Fruit fly (Drosophila melanogaster) whole organism, embryonic: ENCODE results near the gene osk.

Experiments
- ATbp ChIP-seq: fragments of 200-800 bp; sonication (Bioruptor generic); optimal IDR thresholded peaks from 2 replicates; lab custom pipeline; 2017; ENCODE audit warnings: missing biosample characterization, mild to moderate bottlenecking, missing genetic modification characterization, missing genetic modification reagents
- Bteb2 ChIP-seq: fragments of 200-800 bp; sonication (Bioruptor generic); optimal IDR thresholded peaks from 2 replicates; lab custom pipeline; 2016; ENCODE audit warnings: missing biosample characterization, missing genetic modification characterization
- CG10147 ChIP-seq: fragments of 200-800 bp; sonication (Bioruptor generic); optimal IDR thresholded peaks from 2 replicates; lab custom pipeline; 2019; ENCODE audit warnings: missing biosample characterization, mild to moderate bottlenecking, missing genetic modification characterization, moderate library complexity
- CG10366 ChIP-seq: fragments of 200-800 bp; sonication (Bioruptor generic); IDR thresholded peaks from 2 replicates; pipeline ENCODE4 v1.3.6; 2022; ENCODE audit warnings: missing biosample characterization, missing genetic modification characterization
- CG10979 ChIP-seq: fragments of 200-800 bp; sonication (Bioruptor generic); optimal IDR thresholded peaks from 2 replicates; lab custom pipeline; 2018; ENCODE audit warnings: missing biosample characterization, mild to moderate bottlenecking, missing genetic modification characterization, moderate library complexity
- CG12391 ChIP-seq: fragments of 200-800 bp; sonication (Bioruptor generic); optimal IDR thresholded peaks from 3 replicates; lab custom pipeline; 2018; ENCODE audit warnings: missing biosample characterization, mild to moderate bottlenecking, missing genetic modification characterization, moderate library complexity
- CG12744 ChIP-seq: fragments of 200-800 bp; sonication (Bioruptor generic); optimal IDR thresholded peaks from 2 replicates; lab custom pipeline; 2016; ENCODE audit warnings: missing biosample characterization, missing genetic modification characterization
- CG13624 ChIP-seq: fragments of 200-800 bp; sonication (Bioruptor generic); optimal IDR thresholded peaks from 2 replicates; lab custom pipeline; 2016; ENCODE audit warnings: missing biosample characterization, missing genetic modification characterization
- CG14667 ChIP-seq: fragments of 200-800 bp; sonication (Bioruptor generic); IDR thresholded peaks from 2 replicates; pipeline ENCODE4 v1.3.6; 2022; ENCODE audit warnings: missing biosample characterization, missing genetic modification characterization
- CG17359 ChIP-seq: fragments of 200-800 bp; sonication (Bioruptor generic); optimal IDR thresholded peaks from 3 replicates; lab custom pipeline; 2018; ENCODE audit warnings: missing biosample characterization, mild to moderate bottlenecking, missing genetic modification characterization, moderate library complexity
- CG2129 ChIP-seq: fragments of 200-800 bp; sonication (Bioruptor generic); IDR thresholded peaks from 2 replicates; pipeline ENCODE4 v1.3.6; 2022; ENCODE audit warnings: missing biosample characterization, missing genetic modification characterization; ENCODE audit not compliant: partially characterized antibody
- CG3065 ChIP-seq: fragments of 200-800 bp; sonication (Bioruptor generic); optimal IDR thresholded peaks from 2 replicates; lab custom pipeline; 2016; ENCODE audit warnings: missing biosample characterization, missing genetic modification characterization
- CG3838 ChIP-seq: fragments of 200-800 bp; sonication (Bioruptor generic); optimal IDR thresholded peaks from 3 replicates; lab custom pipeline; 2016; ENCODE audit warnings: missing biosample characterization, missing genetic modification characterization
- CG5180 ChIP-seq: fragments of 200-800 bp; sonication (Bioruptor generic); optimal IDR thresholded peaks from 3 replicates; lab custom pipeline; 2017; ENCODE audit warnings: missing biosample characterization, missing genetic modification characterization, mild to moderate bottlenecking, moderate library complexity, missing genetic modification reagents
- CG6689 ChIP-seq: fragments of 200-800 bp; sonication (Bioruptor generic); IDR thresholded peaks from 2 replicates; pipeline ENCODE4 v1.3.6; 2022; ENCODE audit warnings: missing biosample characterization, missing genetic modification characterization
- CG7963 ChIP-seq: fragments of 200-800 bp; sonication (Bioruptor generic); IDR thresholded peaks from 3 replicates; pipeline ENCODE4 v1.3.6; 2022; ENCODE audit warnings: missing biosample characterization, missing genetic modification characterization; ENCODE audit not compliant: partially characterized antibody
- CG8290 ChIP-seq, 3 experiments: fragments of 200-800 bp; sonication (Bioruptor generic); optimal IDR thresholded peaks; 2 replicates each; lab custom pipeline; 2016 to 2019; ENCODE audit warnings: missing biosample characterization in 3 of 3, missing genetic modification characterization in 3 of 3, mild to moderate bottlenecking in 2 of 3, moderate library complexity in 1 of 3
- CHES-1-like ChIP-seq: fragments of 200-800 bp; sonication (Bioruptor generic); optimal IDR thresholded peaks from 2 replicates; lab custom pipeline; 2016; ENCODE audit warnings: missing biosample characterization, missing genetic modification characterization
- CkIIα-i1 ChIP-seq: fragments of 200-800 bp; sonication (Bioruptor generic); IDR thresholded peaks from 2 replicates; pipeline ENCODE4 v1.3.6; 2022; ENCODE audit warnings: missing biosample characterization, missing genetic modification characterization
- D19B ChIP-seq: fragments of 200-800 bp; sonication (Bioruptor generic); optimal IDR thresholded peaks from 2 replicates; lab custom pipeline; 2017; ENCODE audit warnings: missing biosample characterization, mild to moderate bottlenecking, missing genetic modification characterization
- Elba2 ChIP-seq: fragments of 200-800 bp; sonication (Bioruptor generic); optimal IDR thresholded peaks from 3 replicates; lab custom pipeline; 2016; ENCODE audit warnings: missing biosample characterization, missing genetic modification characterization
- Ets65A ChIP-seq: fragments of 200-800 bp; sonication (Bioruptor generic); peaks from one replicate; lab custom pipeline; 2016; ENCODE audit warnings: missing biosample characterization, missing genetic modification characterization
- Gug ChIP-seq: fragments of 200-800 bp; sonication (Bioruptor generic); IDR thresholded peaks from 4 replicates; pipeline ENCODE4 v1.3.6; 2022; ENCODE audit warnings: missing biosample characterization, missing genetic modification characterization
- HHEX ChIP-seq: fragments of 200-800 bp; sonication (Bioruptor generic); optimal IDR thresholded peaks from 3 replicates; lab custom pipeline; 2017; ENCODE audit warnings: missing biosample characterization, mild to moderate bottlenecking, missing genetic modification characterization, missing genetic modification reagents
- HLH3B ChIP-seq: fragments of 200-800 bp; sonication (Bioruptor generic); IDR thresholded peaks from 2 replicates; pipeline ENCODE4 v1.3.6; 2022; ENCODE audit warnings: missing biosample characterization, missing genetic modification characterization
- Lhr ChIP-seq: fragments of 200-800 bp; sonication (Bioruptor generic); optimal IDR thresholded peaks from 3 replicates; lab custom pipeline; 2017; ENCODE audit warnings: mild to moderate bottlenecking, missing biosample characterization, missing genetic modification reagents, missing genetic modification characterization
- NFAT ChIP-seq: fragments of 200-800 bp; sonication (Bioruptor generic); IDR thresholded peaks from 2 replicates; pipeline ENCODE4 v1.3.6; 2022; ENCODE audit warnings: missing biosample characterization, missing genetic modification characterization
- Sox100B ChIP-seq: fragments of 200-800 bp; sonication (Bioruptor generic); optimal IDR thresholded peaks from 3 replicates; lab custom pipeline; 2018; ENCODE audit warnings: missing biosample characterization, mild to moderate bottlenecking, missing genetic modification characterization
- Sox102F ChIP-seq: fragments of 200-800 bp; sonication (Bioruptor generic); optimal IDR thresholded peaks from 2 replicates; lab custom pipeline; 2018; ENCODE audit warnings: missing biosample characterization, mild to moderate bottlenecking, missing genetic modification characterization, moderate library complexity
- Spps ChIP-seq: fragments of 200-800 bp; sonication (Bioruptor generic); optimal IDR thresholded peaks from 2 replicates; lab custom pipeline; 2018; ENCODE audit warnings: missing biosample characterization, mild to moderate bottlenecking, missing genetic modification characterization
- Sry-δ ChIP-seq: fragments of 200-800 bp; sonication (Bioruptor generic); optimal IDR thresholded peaks from 2 replicates; lab custom pipeline; 2016; ENCODE audit warnings: missing biosample characterization, missing genetic modification characterization
- TFAM ChIP-seq: fragments of 200-800 bp; sonication (Bioruptor generic); optimal IDR thresholded peaks from 2 replicates; lab custom pipeline; 2017; ENCODE audit warnings: missing biosample characterization, missing genetic modification characterization, inconsistent platforms
- bsh ChIP-seq, 2 experiments: fragments of 200-800 bp; sonication (Bioruptor generic); optimal IDR thresholded peaks; 2 replicates each; lab custom pipeline; 2017 to 2018; ENCODE audit warnings: mild to moderate bottlenecking in 2 of 2, missing biosample characterization in 2 of 2, missing genetic modification characterization in 2 of 2, moderate library complexity in 1 of 2
- cad ChIP-seq: fragments of >200 bp; optimal IDR thresholded peaks from 2 replicates; lab custom pipeline; 2017; ENCODE audit warnings: missing biosample characterization, missing genetic modification characterization
- cato ChIP-seq: fragments of 200-800 bp; sonication (Bioruptor generic); optimal IDR thresholded peaks from 2 replicates; lab custom pipeline; 2016; ENCODE audit warnings: missing biosample characterization, missing genetic modification characterization, borderline replicate concordance
- dpn ChIP-seq, 2 experiments: fragments of 200-800 bp; sonication (Bioruptor generic); optimal IDR thresholded peaks; 3 replicates each; lab custom pipeline; 2016; ENCODE audit warnings: missing biosample characterization in 2 of 2, missing genetic modification characterization in 2 of 2
- fd64A ChIP-seq: fragments of 200-800 bp; sonication (Bioruptor generic); optimal IDR thresholded peaks from 3 replicates; lab custom pipeline; 2018; ENCODE audit warnings: missing biosample characterization, mild to moderate bottlenecking, missing genetic modification characterization
- knrl ChIP-seq: fragments of 200-800 bp; sonication (Bioruptor generic); IDR thresholded peaks from 3 replicates; pipeline ENCODE4 v1.3.6; 2022; ENCODE audit warnings: missing biosample characterization, missing genetic modification characterization; ENCODE audit not compliant: partially characterized antibody
- lbe ChIP-seq: fragments of 200-800 bp; sonication (Bioruptor generic); optimal IDR thresholded peaks from 2 replicates; lab custom pipeline; 2016; ENCODE audit warnings: missing biosample characterization, mild to moderate bottlenecking, missing genetic modification characterization
- lola ChIP-seq, 3 experiments: fragments of >200 bp in 2 of 3; fragments of 200-800 bp in 1 of 3; sonication (Bioruptor generic) in 1 of 3; optimal IDR thresholded peaks; 2 replicates each; lab custom pipeline; 2017 to 2019; ENCODE audit warnings: missing biosample characterization in 3 of 3, missing genetic modification characterization in 3 of 3, mild to moderate bottlenecking in 1 of 3, moderate library complexity in 1 of 3
- mld ChIP-seq: fragments of 200-800 bp; sonication (Bioruptor generic); IDR thresholded peaks from 3 replicates; pipeline ENCODE4 v1.3.6; 2022; ENCODE audit warnings: missing biosample characterization, missing genetic modification characterization; ENCODE audit not compliant: partially characterized antibody
- onecut ChIP-seq: fragments of 200-800 bp; sonication (Bioruptor generic); IDR thresholded peaks from 2 replicates; pipeline ENCODE4 v1.3.6; 2022; ENCODE audit warnings: missing biosample characterization, missing genetic modification characterization
- pan ChIP-seq, 4 experiments: fragments of >200 bp in 3 of 4; fragments of 200-800 bp in 1 of 4; sonication (Bioruptor generic) in 1 of 4; optimal IDR thresholded peaks in 3 of 4; IDR thresholded peaks in 1 of 4; 2 replicates each; pipeline versions ENCODE4 v1.3.6 to Lab custom; 2017 to 2022; ENCODE audit warnings: missing biosample characterization in 2 of 4, missing genetic modification characterization in 2 of 4, mixed read lengths in 1 of 4
- pita ChIP-seq: fragments of 200-800 bp; sonication (Bioruptor generic); optimal IDR thresholded peaks from 2 replicates; lab custom pipeline; 2017; ENCODE audit warnings: missing biosample characterization, mild to moderate bottlenecking, missing genetic modification characterization
- trem ChIP-seq: fragments of 200-800 bp; optimal IDR thresholded peaks from 3 replicates; lab custom pipeline; 2019; ENCODE audit warnings: missing biosample characterization, mild to moderate bottlenecking, missing genetic modification characterization, moderate library complexity
- vvl ChIP-seq: fragments of 200-800 bp; sonication (Bioruptor generic); IDR thresholded peaks from 2 replicates; pipeline ENCODE4 v1.3.6; 2022; ENCODE audit warnings: missing biosample characterization, missing genetic modification characterization
- yki ChIP-seq: fragments of >200 bp; optimal IDR thresholded peaks from 3 replicates; lab custom pipeline; 2018
- zfh1 ChIP-seq: fragments of 200-800 bp; sonication (Bioruptor generic); IDR thresholded peaks from 3 replicates; pipeline ENCODE4 v1.3.6; 2022; ENCODE audit warnings: missing biosample characterization, missing genetic modification characterization

Gene osk

dm6 chr3R:8892993-8893670 is 41.8 kb upstream of the osk start (continued):
- TF ChIP-seq lola (GFP tag; optimal IDR thresholded peaks at IDR 0.05; lab: Kevin White, UChicago) (no peak), HHEX (GFP tag; lab: Kevin White, UChicago) (no peak), trem (tag; lab: Kevin White, UChicago) (no peak), CG13624 (GFP tag; lab: Kevin White, UChicago) (no peak), CG7963 (no peak), CG3065 (GFP tag; lab: Kevin White, UChicago) (no peak), ATbp (no peak), CG6689 (no peak), zfh1 (GFP tag; lab: Robert Waterston, UW) (peak; percentile 48; the same call in 2 of the 3 replicates), onecut (GFP tag; lab: Robert Waterston, UW) (no peak), mld (GFP tag; lab: Robert Waterston, UW) (no peak), lbe (GFP tag; lab: Kevin White, UChicago) (no peak), CG10147 (GFP tag; lab: Kevin White, UChicago) (no peak), HLH3B (GFP tag; lab: Robert Waterston, UW) (peak; percentile 24; the same call in 1 of the 2 replicates), CG8290 (GFP tag; optimal IDR thresholded peaks at IDR 0.05; lab: Kevin White, UChicago) (no peak), CG8290 (tag; optimal IDR thresholded peaks at IDR 0.05; lab: Kevin White, UChicago) (peak in 1 of 2 experiments; percentile 31), pita (GFP tag; lab: Kevin White, UChicago) (no peak), Sox100B (GFP tag; lab: Kevin White, UChicago) (no peak), Bteb2 (no peak), CkIIα-i1 (GFP tag; lab: Robert Waterston, UW) (no peak), CG14667 (no peak), Sox102F (GFP tag; lab: Kevin White, UChicago) (peak; percentile 56), CG12744 (no peak), CHES-1-like (GFP tag; lab: Kevin White, UChicago) (no peak), CG10366 (GFP tag; lab: Robert Waterston, UW) (peak; percentile 33), cato (no peak), CG12391 (tag; lab: Kevin White, UChicago) (peak; percentile 41), yki (no peak), vvl (GFP tag; lab: Robert Waterston, UW) (peak; percentile 42; the same call in 1 of the 2 replicates), Gug (no peak), cad (GFP tag; lab: Kevin White, UChicago) (no peak), D19B (GFP tag; lab: Kevin White, UChicago) (peak; percentile 80), NFAT (no peak), CG5180 (GFP tag; lab: Kevin White, UChicago) (no peak), Spps (tag; lab: Kevin White, UChicago) (no peak), Sry-δ (GFP tag; lab: Kevin White, UChicago) (no peak), TFAM (GFP tag; lab: Kevin White, UChicago) (no peak), Lhr (GFP tag; lab: Kevin White, UChicago) (no peak), CG10979 (no peak), CG2129 (GFP tag; lab: Robert Waterston, UW) (no peak), CG17359 (peak; percentile 24), CG3838 (GFP tag; lab: Kevin White, UChicago) (no peak), Ets65A (no peak), fd64A (GFP tag; lab: Kevin White, UChicago) (no peak), knrl (GFP tag; lab: Robert Waterston, UW) (no peak), bsh (GFP tag; optimal IDR thresholded peaks at IDR 0.05; lab: Kevin White, UChicago) (peak in 1 of 2 experiments; percentile 25), pan (optimal IDR thresholded peaks at IDR 0.05; lab: Kevin White, UChicago) (no peak), pan (GFP tag; optimal IDR thresholded peaks at IDR 0.05 in 1 of 2, IDR thresholded peaks at IDR 0.05 in 1 of 2) (peak in 1 of 2 experiments; percentile 12), dpn (GFP tag; optimal IDR thresholded peaks at IDR 0.05; lab: Kevin White, UChicago) (peak in 1 of 2 experiments; percentile 13), Elba2 (GFP tag; lab: Kevin White, UChicago) (no peak)
